Fruit fly (Drosophila melanogaster) whole organism, embryonic: ENCODE results near the gene CG4374.
A peak's percentile ranks its signal among the peaks of the same experiment; 100 is the strongest.

ENCODE experiments used
- Awh ChIP-seq: fragments of 200-800 bp; sonication (Bioruptor generic); IDR thresholded peaks from 2 replicates; pipeline ENCODE4, ENCODE4 v1.3.6; 2022; ENCODE audit warnings: missing biosample characterization, missing genetic modification characterization
- Blimp-1 ChIP-seq: fragments of 200-800 bp; sonication (Bioruptor generic); optimal IDR thresholded peaks from 3 replicates; lab custom pipeline; 2018; ENCODE audit warnings: missing biosample characterization, missing genetic modification characterization, mild to moderate bottlenecking, moderate library complexity, missing genetic modification reagents
- CG10274 ChIP-seq: fragments of 200-800 bp; sonication (Bioruptor generic); optimal IDR thresholded peaks from 3 replicates; lab custom pipeline; 2017; ENCODE audit warnings: missing biosample characterization, mild to moderate bottlenecking, missing genetic modification characterization
- CG12236 ChIP-seq: fragments of 200-800 bp; sonication (Bioruptor generic); optimal IDR thresholded peaks from 2 replicates; lab custom pipeline; 2016; ENCODE audit warnings: missing biosample characterization, missing genetic modification characterization
- CG13624 ChIP-seq: fragments of 200-800 bp; sonication (Bioruptor generic); optimal IDR thresholded peaks from 2 replicates; lab custom pipeline; 2016; ENCODE audit warnings: missing biosample characterization, missing genetic modification characterization
- CG1603 ChIP-seq: fragments of 200-800 bp; sonication (Bioruptor generic); optimal IDR thresholded peaks from 2 replicates; lab custom pipeline; 2019; ENCODE audit warnings: missing biosample characterization, mild to moderate bottlenecking, missing genetic modification characterization, moderate library complexity
- CG17912 ChIP-seq: fragments of 200-800 bp; sonication (Bioruptor generic); optimal IDR thresholded peaks from 2 replicates; lab custom pipeline; 2018; ENCODE audit warnings: missing biosample characterization, mild to moderate bottlenecking, missing genetic modification characterization
- CG2120 ChIP-seq: fragments of 200-800 bp; sonication (Bioruptor generic); optimal IDR thresholded peaks from 3 replicates; lab custom pipeline; 2016; ENCODE audit warnings: missing biosample characterization, missing genetic modification characterization
- CG3065 ChIP-seq: fragments of 200-800 bp; sonication (Bioruptor generic); optimal IDR thresholded peaks from 2 replicates; lab custom pipeline; 2016; ENCODE audit warnings: missing biosample characterization, missing genetic modification characterization
- CG42726 ChIP-seq: fragments of 200-800 bp; sonication (Bioruptor generic); IDR thresholded peaks from 2 replicates; pipeline ENCODE4 v1.3.6; 2022; ENCODE audit warnings: missing biosample characterization, missing genetic modification characterization; ENCODE audit not compliant: partially characterized antibody
- CG4328 ChIP-seq: fragments of 200-800 bp; sonication (Bioruptor generic); optimal IDR thresholded peaks from 3 replicates; lab custom pipeline; 2017; ENCODE audit warnings: missing biosample characterization, missing genetic modification reagents, missing genetic modification characterization
- CG6254 ChIP-seq: fragments of 200-800 bp; sonication (Bioruptor generic); optimal IDR thresholded peaks from 3 replicates; lab custom pipeline; 2017; ENCODE audit warnings: mild to moderate bottlenecking, missing biosample characterization, missing genetic modification reagents, missing genetic modification characterization
- CG8089 ChIP-seq: fragments of 200-800 bp; sonication (Bioruptor generic); optimal IDR thresholded peaks from 3 replicates; lab custom pipeline; 2016; ENCODE audit warnings: missing biosample characterization, missing genetic modification characterization
- CG9437 ChIP-seq: fragments of 200-800 bp; sonication (Bioruptor generic); optimal IDR thresholded peaks from 2 replicates; lab custom pipeline; 2018; ENCODE audit warnings: missing biosample characterization, mild to moderate bottlenecking, missing genetic modification characterization
- D19B ChIP-seq: fragments of 200-800 bp; sonication (Bioruptor generic); optimal IDR thresholded peaks from 2 replicates; lab custom pipeline; 2017; ENCODE audit warnings: missing biosample characterization, mild to moderate bottlenecking, missing genetic modification characterization
- Dfd ChIP-seq, 2 experiments: fragments of >200 bp; optimal IDR thresholded peaks; 2 replicates each; lab custom pipeline; 2017; ENCODE audit warnings: missing biosample characterization in 2 of 2, missing genetic modification characterization in 2 of 2
- Drgx ChIP-seq: fragments of 200-800 bp; sonication (Bioruptor generic); IDR thresholded peaks from 2 replicates; pipeline ENCODE4 v1.3.6; 2022; ENCODE audit warnings: missing biosample characterization, missing genetic modification characterization
- Ets65A ChIP-seq: fragments of 200-800 bp; sonication (Bioruptor generic); peaks from one replicate; lab custom pipeline; 2016; ENCODE audit warnings: missing biosample characterization, missing genetic modification characterization
- Jarid2 ChIP-seq: fragments of 200-800 bp; sonication (Bioruptor generic); optimal IDR thresholded peaks from 3 replicates; lab custom pipeline; 2017; ENCODE audit warnings: mild to moderate bottlenecking, missing biosample characterization, missing genetic modification reagents, missing genetic modification characterization
- Lhr ChIP-seq: fragments of 200-800 bp; sonication (Bioruptor generic); optimal IDR thresholded peaks from 3 replicates; lab custom pipeline; 2017; ENCODE audit warnings: mild to moderate bottlenecking, missing biosample characterization, missing genetic modification reagents, missing genetic modification characterization
- Max ChIP-seq: fragments of 200-800 bp; sonication (Bioruptor generic); optimal IDR thresholded peaks from 2 replicates; lab custom pipeline; 2016; ENCODE audit warnings: missing biosample characterization, mild to moderate bottlenecking, missing genetic modification characterization
- Neu2 ChIP-seq: fragments of 200-800 bp; sonication (Bioruptor generic); optimal IDR thresholded peaks from 3 replicates; lab custom pipeline; 2016; ENCODE audit warnings: missing biosample characterization, missing genetic modification characterization, borderline replicate concordance
- Oaz ChIP-seq: fragments of 200-800 bp; sonication (Bioruptor generic); IDR thresholded peaks from 2 replicates; pipeline ENCODE4 v1.3.6; 2022; ENCODE audit warnings: missing biosample characterization, missing genetic modification characterization
- Oli ChIP-seq: fragments of 200-800 bp; sonication (Bioruptor generic); optimal IDR thresholded peaks from 2 replicates; lab custom pipeline; 2018; ENCODE audit warnings: missing biosample characterization, mild to moderate bottlenecking, missing genetic modification characterization, moderate library complexity
- Side ChIP-seq: fragments of 200-800 bp; sonication (Bioruptor generic); optimal IDR thresholded peaks from 2 replicates; lab custom pipeline; 2016; ENCODE audit warnings: missing biosample characterization, missing genetic modification characterization
- Sox100B ChIP-seq: fragments of 200-800 bp; sonication (Bioruptor generic); optimal IDR thresholded peaks from 3 replicates; lab custom pipeline; 2018; ENCODE audit warnings: missing biosample characterization, mild to moderate bottlenecking, missing genetic modification characterization
- bab2 ChIP-seq: fragments of 200-800 bp; sonication (Bioruptor generic); optimal IDR thresholded peaks from 2 replicates; lab custom pipeline; 2016; ENCODE audit warnings: missing biosample characterization, missing genetic modification characterization
- bcd ChIP-seq: fragments of 200-800 bp; sonication (Bioruptor generic); optimal IDR thresholded peaks from 2 replicates; lab custom pipeline; 2017; ENCODE audit warnings: missing biosample characterization, mild to moderate bottlenecking, missing genetic modification characterization
- cas ChIP-seq: fragments of 200-800 bp; sonication (Bioruptor generic); IDR thresholded peaks from 2 replicates; pipeline ENCODE4 v1.3.6; 2022; ENCODE audit warnings: missing biosample characterization, missing genetic modification characterization
- dan ChIP-seq: fragments of 200-800 bp; sonication (Bioruptor generic); IDR thresholded peaks from 2 replicates; pipeline ENCODE4 v1.3.6; 2022; ENCODE audit warnings: missing biosample characterization, missing genetic modification characterization
- dmrt99B ChIP-seq: fragments of 200-800 bp; sonication (Bioruptor generic); optimal IDR thresholded peaks from 2 replicates; lab custom pipeline; 2018; ENCODE audit warnings: missing biosample characterization, mild to moderate bottlenecking, missing genetic modification characterization, moderate library complexity
- ewg ChIP-seq: fragments of 200-800 bp; sonication (Bioruptor generic); optimal IDR thresholded peaks from 3 replicates; lab custom pipeline; 2017; ENCODE audit warnings: mild to moderate bottlenecking, missing biosample characterization, missing genetic modification reagents, missing genetic modification characterization
- fru ChIP-seq: fragments of >200 bp; optimal IDR thresholded peaks from 2 replicates; lab custom pipeline; 2017
- her ChIP-seq: fragments of 200-800 bp; sonication (Bioruptor generic); optimal IDR thresholded peaks from 2 replicates; lab custom pipeline; 2016; ENCODE audit warnings: missing biosample characterization, missing genetic modification characterization
- ind ChIP-seq: fragments of 200-800 bp; sonication (Bioruptor generic); optimal IDR thresholded peaks from 3 replicates; lab custom pipeline; 2016; ENCODE audit warnings: missing biosample characterization, missing genetic modification characterization
- kay ChIP-seq: fragments of 200-800 bp; sonication (Bioruptor generic); optimal IDR thresholded peaks from 2 replicates; lab custom pipeline; 2016; ENCODE audit warnings: missing biosample characterization, missing genetic modification characterization
- klu ChIP-seq: fragments of 200-800 bp; sonication (Bioruptor generic); IDR thresholded peaks from 2 replicates; pipeline ENCODE4 v1.3.6; 2022; ENCODE audit warnings: missing biosample characterization, missing genetic modification characterization
- oc ChIP-seq: fragments of 200-800 bp; sonication (Bioruptor generic); optimal IDR thresholded peaks from 2 replicates; lab custom pipeline; 2018; ENCODE audit warnings: missing biosample characterization, mild to moderate bottlenecking, missing genetic modification characterization, moderate library complexity
- pan ChIP-seq, 4 experiments: fragments of >200 bp in 3 of 4; fragments of 200-800 bp in 1 of 4; sonication (Bioruptor generic) in 1 of 4; optimal IDR thresholded peaks in 3 of 4; IDR thresholded peaks in 1 of 4; 2 replicates each; pipeline versions ENCODE4 v1.3.6 to Lab custom; 2017 to 2022; ENCODE audit warnings: missing biosample characterization in 2 of 4, missing genetic modification characterization in 2 of 4, mixed read lengths in 1 of 4
- pum ChIP-seq: fragments of 200-800 bp; sonication (Bioruptor generic); optimal IDR thresholded peaks from 2 replicates; lab custom pipeline; 2016; ENCODE audit warnings: missing biosample characterization, missing genetic modification characterization
- sc ChIP-seq, 3 experiments: fragments of >200 bp in 2 of 3; fragments of 200-800 bp in 1 of 3; sonication (Bioruptor generic) in 1 of 3; optimal IDR thresholded peaks; 2 replicates in 2 of 3; 3 replicates in 1 of 3; lab custom pipeline; 2017; ENCODE audit warnings: mild to moderate bottlenecking in 1 of 3, missing biosample characterization in 1 of 3, missing genetic modification characterization in 1 of 3, missing genetic modification reagents in 1 of 3
- scrt ChIP-seq: fragments of 200-800 bp; sonication (Bioruptor generic); optimal IDR thresholded peaks from 2 replicates; lab custom pipeline; 2018; ENCODE audit warnings: missing biosample characterization, mild to moderate bottlenecking, missing genetic modification characterization, moderate library complexity
- so ChIP-seq: fragments of 200-800 bp; sonication (Bioruptor generic); IDR thresholded peaks from 3 replicates; pipeline ENCODE4 v1.3.6; 2022; ENCODE audit warnings: missing biosample characterization, missing genetic modification characterization
- z ChIP-seq: fragments of 200-800 bp; sonication (Bioruptor generic); IDR thresholded peaks from 3 replicates; pipeline ENCODE4 v1.3.6; 2022; ENCODE audit warnings: missing biosample characterization, missing genetic modification characterization

CG4374 gene

dm6 chr3R:23401519-23401918 lies 70.6 kb downstream of the CG4374 start:
- TF ChIP-seq z (GFP tag; lab: Robert Waterston, UW) (0 out of 3 replicates have a peak, but pooled peaks have one; percentile 40), CG4328 (GFP tag; lab: Kevin White, UChicago) (no peak)

dm6 chr3R:23399679-23400078 lies 72.4 kb downstream of the CG4374 start:
- TF ChIP-seq klu (GFP tag; lab: Robert Waterston, UW): no peak
- peak; percentile 34 for TF ChIP-seq Ets65A (GFP tag; lab: Kevin White, UChicago)
- no peak for TF ChIP-seq oc

- TF ChIP-seq pan (optimal IDR thresholded peaks at IDR 0.05; lab: Kevin White, UChicago) (no peak), pan (GFP tag; optimal IDR thresholded peaks at IDR 0.05 in 1 of 2, IDR thresholded peaks at IDR 0.05 in 1 of 2) (peak in 1 of 2 experiments; percentile 9), Drgx (GFP tag; lab: Robert Waterston, UW) (peak; percentile 63), CG9437 (GFP tag; lab: Kevin White, UChicago) (no peak)
Observed at dm6 chr3R:23398979-23399378, 73.1 kb downstream of the CG4374 start.

- TF ChIP-seq CG1603 (tag; lab: Kevin White, UChicago) (no peak), CG8089 (GFP tag; lab: Kevin White, UChicago) (no peak), ewg (peak; percentile 9), CG13624 (GFP tag; lab: Kevin White, UChicago) (no peak), CG12236 (no peak), Lhr (GFP tag; lab: Kevin White, UChicago) (no peak), Side (no peak), CG42726 (GFP tag; lab: Robert Waterston, UW) (no peak), CG10274 (no peak), pum (no peak), Sox100B (GFP tag; lab: Kevin White, UChicago) (peak; percentile 20), bcd (GFP tag; lab: Kevin White, UChicago) (no peak), Oli (tag; lab: Kevin White, UChicago) (peak; percentile 56), sc (optimal IDR thresholded peaks at IDR 0.05; lab: Kevin White, UChicago) (no peak), sc (GFP tag; optimal IDR thresholded peaks at IDR 0.05; lab: Kevin White, UChicago) (peak; percentile 8), ind (GFP tag; lab: Kevin White, UChicago) (no peak), Max (GFP tag; lab: Kevin White, UChicago) (no peak), Oaz (GFP tag; lab: Robert Waterston, UW) (no peak), CG17912 (no peak), scrt (GFP tag; lab: Kevin White, UChicago) (no peak), fru (lab: Kevin White, UChicago) (no peak), her (GFP tag; lab: Kevin White, UChicago) (no peak), so (GFP tag; lab: Robert Waterston, UW) (peak; percentile 45; the same call in 1 of the 3 replicates), dmrt99B (tag; lab: Kevin White, UChicago) (peak; percentile 47), Neu2 (GFP tag; lab: Kevin White, UChicago) (no peak), Dfd (GFP tag; optimal IDR thresholded peaks at IDR 0.05; lab: Kevin White, UChicago) (no peak), dan (GFP tag; lab: Robert Waterston, UW) (no peak), CG6254 (GFP tag; lab: Kevin White, UChicago) (no peak), Awh (GFP tag; lab: Robert Waterston, UW) (no peak), cas (GFP tag; lab: Robert Waterston, UW) (no peak), bab2 (no peak), D19B (GFP tag; lab: Kevin White, UChicago) (no peak), Jarid2 (GFP tag; lab: Kevin White, UChicago) (no peak), kay (GFP tag; lab: Kevin White, UChicago) (no peak), CG3065 (GFP tag; lab: Kevin White, UChicago) (no peak), Blimp-1 (GFP tag; lab: Kevin White, UChicago) (peak; percentile 17), CG2120 (GFP tag; lab: Kevin White, UChicago) (no peak)
Observed at dm6 chr3R:23396548-23397294, 75.4 kb downstream of the CG4374 start.
